Fruit fly (Drosophila melanogaster): ENCODE measurements around the gene sn.

dm6 chrX:7963724-7964123 is at the start of gene sn:
- TF ChIP-seq Pif1B (GFP tag; optimal IDR thresholded peaks at IDR 0.05) (no peak), rn (GFP tag; IDR thresholded peaks at IDR 0.05) (no peak), CG14655 (GFP tag; optimal IDR thresholded peaks at IDR 0.05) (no peak), Pif1A (GFP tag; optimal IDR thresholded peaks at IDR 0.05) (no peak), CG8159 (tag; optimal IDR thresholded peaks at IDR 0.05) (no peak), CG9948 (tag; optimal IDR thresholded peaks at IDR 0.05) (no peak), CG34367 (tag; optimal IDR thresholded peaks at IDR 0.05) (no peak)

Data from whole organism, pupa.